Worm (Caenorhabditis elegans) whole organism, late embryonic: Measurements from ENCODE around the gene odr-4.

Experiments used
- ama-1 ChIP-seq: fragments of 150-350 bp; optimal IDR thresholded peaks from 2 replicates; lab custom pipeline; 2014
- dmd-4 ChIP-seq: sonication (generic microtip); optimal IDR thresholded peaks from 2 replicates; lab custom pipeline; 2016; ENCODE audit warnings: borderline replicate concordance, missing genetic modification characterization, missing compliant biosample characterization
- dve-1 ChIP-seq: sonication (generic microtip); optimal IDR thresholded peaks from 2 replicates; lab custom pipeline; 2017; ENCODE audit warnings: antibody characterized with exemption, mild to moderate bottlenecking, missing genetic modification characterization, missing compliant biosample characterization
- nhr-232 ChIP-seq: sonication (generic microtip); optimal IDR thresholded peaks from 2 replicates; lab custom pipeline; 2016; ENCODE audit warnings: missing genetic modification characterization, missing compliant biosample characterization
- pha-2 ChIP-seq: sonication (generic microtip); optimal IDR thresholded peaks from 2 replicates; lab custom pipeline; 2017; ENCODE audit warnings: mild to moderate bottlenecking, missing genetic modification characterization, missing compliant biosample characterization

ce11 chrIII:6705515-6705914 is 25.1 kb upstream of the odr-4 start, which contains the start of gene F37A4.6:
- TF ChIP-seq dve-1 (tag; lab: Kevin White, UChicago) (no peak), ama-1 (no peak), pha-2 (tag; lab: Kevin White, UChicago) (no peak), nhr-232 (tag; lab: Kevin White, UChicago) (no peak), dmd-4 (tag; lab: Kevin White, UChicago) (no peak)
